Fruit fly (Drosophila melanogaster): ENCODE results near the gene CG15021.

CG15021 gene

DNA sequence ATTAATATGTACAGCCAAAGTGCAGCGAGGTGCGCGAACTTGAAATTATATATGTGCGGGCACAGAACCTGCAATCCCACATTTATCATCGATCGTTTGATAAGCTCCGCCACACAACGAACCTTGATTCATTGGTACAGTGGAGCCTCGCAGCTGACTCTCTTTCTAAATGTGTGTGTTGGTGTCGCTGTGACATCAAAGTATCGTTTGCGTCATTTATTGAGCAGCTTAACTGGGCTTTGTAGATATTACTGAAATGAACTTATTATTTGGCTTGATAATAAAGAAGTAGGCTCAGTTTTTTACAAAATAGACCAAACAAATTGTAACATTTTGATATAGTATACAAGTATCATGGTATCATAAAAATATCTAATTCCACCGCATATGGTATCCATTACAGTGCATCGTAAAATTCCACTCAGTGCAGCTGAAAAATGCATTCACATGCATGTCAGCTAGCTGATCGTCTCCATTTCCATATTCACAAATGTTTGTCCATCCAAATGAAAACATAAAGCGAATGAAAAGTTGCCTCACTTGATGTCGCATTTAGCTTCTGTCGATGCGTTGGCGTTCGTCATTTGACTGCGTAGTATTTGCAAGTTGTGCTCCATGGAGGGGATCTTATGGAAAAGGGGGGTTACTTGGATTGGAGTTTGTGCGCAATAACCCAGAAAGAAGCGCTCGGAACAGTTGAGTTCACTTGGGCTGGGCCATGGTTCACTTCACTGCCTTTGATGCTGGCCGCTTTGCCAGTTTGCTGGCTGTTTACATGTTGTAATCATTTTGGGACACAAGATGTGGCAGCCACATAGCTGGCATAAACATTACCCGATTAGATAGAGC is 25.3 kb upstream of the CG15021 start:
- TF ChIP-seq toe (GFP tag; optimal IDR thresholded peaks at IDR 0.05) (no peak), CG14711 (tag; optimal IDR thresholded peaks at IDR 0.05) (no peak), Clk (GFP tag; optimal IDR thresholded peaks at IDR 0.05) (no peak), cnc (optimal IDR thresholded peaks at IDR 0.05) (no peak), CG5204 (GFP tag; optimal IDR thresholded peaks at IDR 0.05) (no peak), CG7045 (GFP tag; optimal IDR thresholded peaks at IDR 0.05) (no peak), pad (GFP tag; optimal IDR thresholded peaks at IDR 0.05) (no peak), Crg-1 (GFP tag; optimal IDR thresholded peaks at IDR 0.05) (peak; percentile 46), CG7101 (tag; optimal IDR thresholded peaks at IDR 0.05) (peak; percentile 11), CG1620 (GFP tag; optimal IDR thresholded peaks at IDR 0.05) (no peak), Mnt (GFP tag; optimal IDR thresholded peaks at IDR 0.05) (no peak), CG12768 (GFP tag; optimal IDR thresholded peaks at IDR 0.05) (peak; percentile 14), cic (GFP tag; optimal IDR thresholded peaks at IDR 0.05) (no peak), tj (GFP tag; optimal IDR thresholded peaks at IDR 0.05) (peak; percentile 53), kay (GFP tag; ENCODE audit: borderline replicate concordance) (peak; percentile 89), bab1 (GFP tag; optimal IDR thresholded peaks at IDR 0.05) (no peak), CG11617 (GFP tag; optimal IDR thresholded peaks at IDR 0.05) (no peak), Hr96 (GFP tag; optimal IDR thresholded peaks at IDR 0.05) (no peak), CG33017 (tag; optimal IDR thresholded peaks at IDR 0.05) (peak; percentile 3), ovo (GFP tag; optimal IDR thresholded peaks at IDR 0.05) (no peak)

DNA sequence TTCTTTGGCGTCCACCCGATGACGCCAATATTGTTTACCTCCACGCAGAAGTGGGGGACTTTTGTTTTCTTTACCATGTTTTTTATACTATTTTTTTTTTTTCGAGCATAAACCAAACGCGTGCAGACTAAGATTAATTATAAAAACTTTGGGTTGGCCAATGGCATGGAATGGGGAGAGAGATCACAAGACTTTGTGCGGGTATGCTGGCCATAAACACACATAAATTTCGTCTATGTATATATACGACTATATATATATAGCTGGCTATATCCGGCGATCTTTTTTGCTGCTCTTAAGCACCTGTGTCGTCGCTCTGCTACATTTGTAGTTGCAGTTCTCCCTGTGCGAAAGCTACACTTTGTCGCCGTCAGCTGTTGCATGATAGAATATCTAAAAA is 24.6 kb upstream of the CG15021 start:
- TF ChIP-seq kay (GFP tag; ENCODE audit: borderline replicate concordance) (peak; percentile 89), Hr96 (GFP tag; optimal IDR thresholded peaks at IDR 0.05) (no peak)

DNA sequence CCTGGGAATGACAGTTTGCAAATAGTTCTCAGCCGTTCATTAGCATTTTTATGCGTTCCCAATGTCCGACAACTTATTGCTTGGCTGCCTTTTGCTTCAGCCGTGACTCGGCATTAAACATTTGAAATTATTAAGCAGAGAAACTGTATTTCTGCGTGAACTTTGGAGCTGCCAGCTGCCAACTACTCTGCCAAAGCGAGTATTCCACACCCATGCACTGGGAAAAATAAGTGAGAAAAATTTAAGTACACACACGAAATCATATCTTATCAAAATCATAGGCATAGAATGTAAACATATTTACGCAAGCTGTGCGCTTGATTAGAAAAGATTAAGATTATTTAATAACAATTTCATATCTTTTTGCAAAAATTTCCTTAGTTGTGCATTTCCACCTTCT is 23.5 kb upstream of the CG15021 start:
- TF ChIP-seq cic (GFP tag; optimal IDR thresholded peaks at IDR 0.05) (no peak), bab1 (GFP tag; optimal IDR thresholded peaks at IDR 0.05) (no peak), CG33017 (tag; optimal IDR thresholded peaks at IDR 0.05) (no peak), CG7045 (GFP tag; optimal IDR thresholded peaks at IDR 0.05) (peak; percentile 15), Hr96 (GFP tag; optimal IDR thresholded peaks at IDR 0.05) (no peak), tj (GFP tag; optimal IDR thresholded peaks at IDR 0.05) (no peak), CG11617 (GFP tag; optimal IDR thresholded peaks at IDR 0.05) (no peak), pad (GFP tag; optimal IDR thresholded peaks at IDR 0.05) (no peak), CG1620 (GFP tag; optimal IDR thresholded peaks at IDR 0.05) (no peak), CG5204 (GFP tag; optimal IDR thresholded peaks at IDR 0.05) (peak; percentile 57), CG12768 (GFP tag; optimal IDR thresholded peaks at IDR 0.05) (peak; percentile 44), toe (GFP tag; optimal IDR thresholded peaks at IDR 0.05) (peak; percentile 41), CG7101 (tag; optimal IDR thresholded peaks at IDR 0.05) (peak; percentile 9), Crg-1 (GFP tag; optimal IDR thresholded peaks at IDR 0.05) (no peak), ovo (GFP tag; optimal IDR thresholded peaks at IDR 0.05) (no peak), kay (GFP tag; ENCODE audit: borderline replicate concordance) (peak; percentile 75), CG14711 (tag; optimal IDR thresholded peaks at IDR 0.05) (no peak), Clk (GFP tag; optimal IDR thresholded peaks at IDR 0.05) (no peak), cnc (optimal IDR thresholded peaks at IDR 0.05) (peak; percentile 81 to 89), Mnt (GFP tag; optimal IDR thresholded peaks at IDR 0.05) (no peak)

DNA sequence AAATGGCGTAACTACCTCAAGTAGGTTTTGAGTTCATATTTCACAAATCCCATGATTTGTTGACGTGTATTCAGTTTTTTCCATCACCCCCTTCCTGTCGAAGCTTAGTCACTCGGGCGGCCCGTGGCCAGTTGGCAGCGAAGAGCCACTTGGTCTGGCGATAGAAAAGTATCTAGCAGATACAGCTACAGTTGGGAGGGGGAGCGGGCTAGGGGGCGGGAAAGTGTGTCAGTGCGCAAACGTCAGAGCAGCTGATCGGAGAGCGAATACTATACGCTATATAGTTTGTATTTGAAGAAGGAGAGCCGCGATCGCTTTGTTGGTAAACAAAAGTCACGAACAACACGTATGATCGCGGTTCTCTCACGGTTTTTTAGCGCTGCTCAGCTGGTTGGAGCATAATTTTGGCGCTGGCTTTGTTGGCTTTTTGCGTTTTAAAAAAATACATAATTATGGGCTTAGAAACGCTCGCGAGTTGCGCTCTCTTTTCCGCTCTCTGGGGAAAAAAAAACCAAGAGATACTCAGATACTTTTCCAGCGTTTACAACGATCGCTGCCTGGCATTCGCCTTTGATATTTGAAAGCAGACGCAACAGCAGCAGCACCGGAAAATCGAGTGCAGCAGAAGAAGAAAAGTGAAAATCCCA is 22.6 kb upstream of the CG15021 start:
- TF ChIP-seq toe (GFP tag; optimal IDR thresholded peaks at IDR 0.05), result peak; percentile 48
- TF ChIP-seq CG14711 (tag; optimal IDR thresholded peaks at IDR 0.05), result no peak
- peak; percentile 66 for TF ChIP-seq ovo (GFP tag; optimal IDR thresholded peaks at IDR 0.05)
- TF ChIP-seq CG7101 (tag; optimal IDR thresholded peaks at IDR 0.05), result peak; percentile 4
- peak; percentile 37 for TF ChIP-seq tj (GFP tag; optimal IDR thresholded peaks at IDR 0.05)
- TF ChIP-seq CG11617 (GFP tag; optimal IDR thresholded peaks at IDR 0.05), result no peak
- peak; percentile 79 for TF ChIP-seq CG12768 (GFP tag; optimal IDR thresholded peaks at IDR 0.05)
- TF ChIP-seq pad (GFP tag; optimal IDR thresholded peaks at IDR 0.05), result peak; percentile 8
- TF ChIP-seq CG1620 (GFP tag; optimal IDR thresholded peaks at IDR 0.05), result no peak
- TF ChIP-seq bab1 (GFP tag; optimal IDR thresholded peaks at IDR 0.05), result peak; percentile 20
- peak; percentile 29 for TF ChIP-seq Clk (GFP tag; optimal IDR thresholded peaks at IDR 0.05)
- no peak for TF ChIP-seq CG5204 (GFP tag; optimal IDR thresholded peaks at IDR 0.05)
- peak; percentile 39 for TF ChIP-seq Mnt (GFP tag; optimal IDR thresholded peaks at IDR 0.05)
- no peak for TF ChIP-seq Hr96 (GFP tag; optimal IDR thresholded peaks at IDR 0.05)
- no peak for TF ChIP-seq Crg-1 (GFP tag; optimal IDR thresholded peaks at IDR 0.05)
- TF ChIP-seq CG7045 (GFP tag; optimal IDR thresholded peaks at IDR 0.05), result peak; percentile 1
- TF ChIP-seq cic (GFP tag; optimal IDR thresholded peaks at IDR 0.05), result peak; percentile 93
- peak; percentile 100 for TF ChIP-seq kay (GFP tag; ENCODE audit: borderline replicate concordance)
- no peak for TF ChIP-seq CG33017 (tag; optimal IDR thresholded peaks at IDR 0.05)
- TF ChIP-seq cnc (optimal IDR thresholded peaks at IDR 0.05), result no peak

DNA sequence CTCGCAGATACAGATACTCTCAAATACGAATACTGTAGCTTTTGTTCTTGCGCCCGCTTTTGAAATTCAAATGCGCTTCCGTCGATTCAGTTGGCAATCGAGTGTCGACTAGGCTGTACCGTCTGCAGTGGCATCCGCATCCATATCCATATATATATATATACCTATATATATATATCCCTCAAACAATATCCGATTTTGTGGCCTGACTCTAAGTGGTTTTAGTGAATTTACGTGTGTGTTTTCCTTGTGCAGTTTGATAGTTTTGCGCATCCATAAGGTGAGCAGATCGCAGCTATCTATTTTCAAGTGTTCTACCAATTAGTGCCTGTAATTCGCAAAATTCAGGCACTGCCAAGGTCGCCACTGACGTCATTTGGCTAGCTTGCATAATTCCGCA is 21.9 kb upstream of the CG15021 start:
- TF ChIP-seq CG7101 (tag; optimal IDR thresholded peaks at IDR 0.05) (peak; percentile 11), CG33017 (tag; optimal IDR thresholded peaks at IDR 0.05) (peak; percentile 24), kay (GFP tag; ENCODE audit: borderline replicate concordance) (peak; percentile 93), CG5204 (GFP tag; optimal IDR thresholded peaks at IDR 0.05) (peak; percentile 23), CG11617 (GFP tag; optimal IDR thresholded peaks at IDR 0.05) (no peak)
